Worm (Caenorhabditis elegans): ENCODE data around the gene C04C3.7.

DNA sequence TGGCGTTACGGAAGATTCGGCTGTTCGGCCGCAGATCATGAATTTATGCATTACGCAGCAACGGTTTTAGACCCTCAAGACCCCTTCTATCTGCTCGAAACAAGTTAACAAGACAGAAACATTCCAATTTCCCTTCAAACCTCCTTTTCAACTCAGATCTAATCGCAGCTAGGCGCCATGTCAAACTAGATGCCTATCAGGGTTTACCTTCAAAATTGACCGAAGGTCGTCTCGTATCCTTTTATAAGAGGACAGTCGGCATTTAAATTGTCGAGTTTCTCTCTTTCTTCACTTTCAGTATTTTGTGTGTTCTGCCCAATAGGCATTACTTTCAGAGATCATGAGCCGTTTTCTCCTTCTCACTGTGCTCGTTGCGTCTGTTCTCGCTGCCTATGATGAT lies 4.7 kb upstream of the C04C3.7 start, which contains the start of gene grd-13:
- no peak for TF ChIP-seq blmp-1 (tag; optimal IDR thresholded peaks at IDR 0.05)
- no peak for TF ChIP-seq zag-1 (tag; optimal IDR thresholded peaks at IDR 0.05)
- TF ChIP-seq ztf-4 (tag; optimal IDR thresholded peaks at IDR 0.05), result no peak
- TF ChIP-seq lir-3 (tag; optimal IDR thresholded peaks at IDR 0.05; ENCODE audit: poor library complexity), result no peak
- no peak for TF ChIP-seq nhr-11 (tag; optimal IDR thresholded peaks at IDR 0.05)
- TF ChIP-seq ztf-11 (tag; optimal IDR thresholded peaks at IDR 0.05), result no peak
- no peak for TF ChIP-seq sptf-1 (tag; optimal IDR thresholded peaks at IDR 0.05)
- TF ChIP-seq F16B12.6 (tag; optimal IDR thresholded peaks at IDR 0.05), result no peak
- TF ChIP-seq nhr-12 (tag; optimal IDR thresholded peaks at IDR 0.05), result no peak

Data from whole organism, L1 larva.